4 worm cellular contexts compared by ENCODE assay signal in genomic region chrV:7237133-7237532, ce11.
TF ChIP-seq lines count a peak whose summit lies in the region.

TSS of gene hyls-1 (plus strand) at chrV:7237381.

TF ChIP-seq in whole organism, L2 larva, 48 proteins besides CTCF, POLR2A, EP300 and RAD21 (continues in another document):
- TF ChIP-seq crh-2 (tag; optimal IDR thresholded peaks at IDR 0.05; lab: Kevin White, UChicago) (peak; percentile 91), ztf-4 (tag; optimal IDR thresholded peaks at IDR 0.05; lab: Kevin White, UChicago) (peak; percentile 53), mdl-1 (tag; optimal IDR thresholded peaks at IDR 0.05; lab: Kevin White, UChicago) (no peak), mbf-1 (tag; optimal IDR thresholded peaks at IDR 0.05; lab: Kevin White, UChicago) (no peak), Y55F3AM.14 (GFP tag; optimal IDR thresholded peaks at IDR 0.05; lab: Kevin White, UChicago) (no peak), nhr-77 (tag; optimal IDR thresholded peaks at IDR 0.05; lab: Kevin White, UChicago) (no peak), aly-2 (tag; optimal IDR thresholded peaks at IDR 0.05; lab: Kevin White, UChicago) (no peak), peb-1 (tag; optimal IDR thresholded peaks at IDR 0.05; lab: Kevin White, UChicago) (no peak), lin-11 (tag; optimal IDR thresholded peaks at IDR 0.05; lab: Kevin White, UChicago) (peak; percentile 88), egl-27 (tag; optimal IDR thresholded peaks at IDR 0.05; lab: Kevin White, UChicago) (no peak), nhr-12 (tag; optimal IDR thresholded peaks at IDR 0.05; lab: Kevin White, UChicago) (no peak), unc-62 (GFP tag; optimal IDR thresholded peaks at IDR 0.05; lab: Kevin White, UChicago) (no peak), mab-5 (tag; optimal IDR thresholded peaks at IDR 0.05; lab: Kevin White, UChicago) (peak; percentile 64), unc-55 (GFP tag; optimal IDR thresholded peaks at IDR 0.05; lab: Kevin White, UChicago) (peak; percentile 95), zag-1 (tag; optimal IDR thresholded peaks at IDR 0.05; lab: Kevin White, UChicago) (peak; percentile 52), nhr-237 (tag; optimal IDR thresholded peaks at IDR 0.05; lab: Kevin White, UChicago) (peak; percentile 57), R02D3.7 (tag; optimal IDR thresholded peaks at IDR 0.05; lab: Kevin White, UChicago) (peak; percentile 1), nhr-23 (tag; optimal IDR thresholded peaks at IDR 0.05; lab: Kevin White, UChicago) (no peak), nhr-6 (tag; optimal IDR thresholded peaks at IDR 0.05; lab: Kevin White, UChicago) (no peak), lsy-2 (tag; optimal IDR thresholded peaks at IDR 0.05; lab: Kevin White, UChicago) (peak; percentile 71 to 88), nhr-21 (tag; optimal IDR thresholded peaks at IDR 0.05; lab: Kevin White, UChicago) (peak; percentile 70), nhr-129 (tag; optimal IDR thresholded peaks at IDR 0.05; lab: Kevin White, UChicago) (peak; percentile 80), elt-1 (tag; optimal IDR thresholded peaks at IDR 0.05; lab: Kevin White, UChicago) (no peak), nhr-25 (tag; optimal IDR thresholded peaks at IDR 0.05; lab: Kevin White, UChicago) (peak; percentile 85)

TF ChIP-seq in whole organism, L4 larva, 104 proteins besides CTCF, POLR2A, EP300 and RAD21 (continues in another document):
- peak; percentile 97 for TF ChIP-seq lin-38 (GFP tag; IDR thresholded peaks at IDR 0.05; lab: Robert Waterston, UW)
- peak; percentile 76 for TF ChIP-seq T26A8.4 (GFP tag; IDR thresholded peaks at IDR 0.05; lab: Robert Waterston, UW)
- TF ChIP-seq lin-15B (tag; optimal IDR thresholded peaks at IDR 0.05; lab: Kevin White, UChicago), result peak; percentile 54
- peak; percentile 93 for TF ChIP-seq dpl-1 (GFP tag; optimal IDR thresholded peaks at IDR 0.05; lab: Kevin White, UChicago)
- no peak for TF ChIP-seq zip-2 (tag; optimal IDR thresholded peaks at IDR 0.05; lab: Kevin White, UChicago)
- peak; percentile 44 for TF ChIP-seq F49E8.2 (tag; optimal IDR thresholded peaks at IDR 0.05; lab: Kevin White, UChicago; ENCODE audit: borderline replicate concordance)
- TF ChIP-seq ama-1 (optimal IDR thresholded peaks at IDR 0.05; lab: Kevin White, UChicago), result peak; percentile 27
- TF ChIP-seq egl-27 (tag; optimal IDR thresholded peaks at IDR 0.05; lab: Kevin White, UChicago), result peak; percentile 32
- peak in 1 of 2 experiments; percentile 89 for TF ChIP-seq daf-16 (GFP tag; optimal IDR thresholded peaks at IDR 0.05; lab: Kevin White, UChicago)
- peak; percentile 90 for TF ChIP-seq daf-16 (tag; optimal IDR thresholded peaks at IDR 0.05; lab: Kevin White, UChicago)
- TF ChIP-seq spr-1 (tag; optimal IDR thresholded peaks at IDR 0.05; lab: Kevin White, UChicago), result peak; percentile 58
- peak; percentile 67; the same call in 1 of the 2 replicates for TF ChIP-seq lin-29 (GFP tag; IDR thresholded peaks at IDR 0.05; lab: Robert Waterston, UW)
- TF ChIP-seq zip-11 (GFP tag; IDR thresholded peaks at IDR 0.05; lab: Robert Waterston, UW), result no peak
- peak in 1 of 2 experiments; percentile 92 for TF ChIP-seq unc-62 (GFP tag; optimal IDR thresholded peaks at IDR 0.05 in 1 of 2; lab: Kevin White, UChicago)
- TF ChIP-seq unc-62 (tag; optimal IDR thresholded peaks at IDR 0.05; lab: Kevin White, UChicago), result no peak
- peak; percentile 84 for TF ChIP-seq nhr-6 (tag; optimal IDR thresholded peaks at IDR 0.05; lab: Kevin White, UChicago)
- no peak for TF ChIP-seq vab-7 (GFP tag; IDR thresholded peaks at IDR 0.05; lab: Robert Waterston, UW)
- TF ChIP-seq nhr-25 (tag; optimal IDR thresholded peaks at IDR 0.05; lab: Kevin White, UChicago; ENCODE audit: borderline replicate concordance, insufficient read depth), result peak; percentile 69
- TF ChIP-seq zfp-2 (tag; optimal IDR thresholded peaks at IDR 0.05; lab: Kevin White, UChicago), result peak; percentile 27
- TF ChIP-seq nhr-10 (tag; optimal IDR thresholded peaks at IDR 0.05; lab: Kevin White, UChicago), result no peak
- TF ChIP-seq fos-1 (tag; optimal IDR thresholded peaks at IDR 0.05; lab: Kevin White, UChicago), result no peak
- TF ChIP-seq ceh-44 (GFP tag; IDR thresholded peaks at IDR 0.05; lab: Robert Waterston, UW), result no peak
- no peak for TF ChIP-seq set-16 (GFP tag; IDR thresholded peaks at IDR 0.05; lab: Robert Waterston, UW)

TF ChIP-seq in whole organism, late embryonic, 69 proteins besides CTCF, POLR2A, EP300 and RAD21:
- TF ChIP-seq eyg-1 (tag; optimal IDR thresholded peaks at IDR 0.05; lab: Kevin White, UChicago), result no peak
- peak; percentile 7 for TF ChIP-seq ztf-16 (tag; optimal IDR thresholded peaks at IDR 0.05; lab: Kevin White, UChicago)
- TF ChIP-seq fkh-10 (GFP tag; optimal IDR thresholded peaks at IDR 0.05; lab: Kevin White, UChicago), result no peak
- TF ChIP-seq unc-86 (tag; optimal IDR thresholded peaks at IDR 0.05; lab: Kevin White, UChicago), result no peak
- peak; percentile 59 for TF ChIP-seq unc-42 (tag; optimal IDR thresholded peaks at IDR 0.05; lab: Kevin White, UChicago)
- TF ChIP-seq elt-4 (tag; optimal IDR thresholded peaks at IDR 0.05; lab: Kevin White, UChicago), result no peak
- TF ChIP-seq pqm-1 (tag; optimal IDR thresholded peaks at IDR 0.05; lab: Kevin White, UChicago), result no peak
- no peak for TF ChIP-seq che-1 (tag; optimal IDR thresholded peaks at IDR 0.05; lab: Kevin White, UChicago)
- no peak for TF ChIP-seq ahr-1 (tag; optimal IDR thresholded peaks at IDR 0.05; lab: Kevin White, UChicago)
- TF ChIP-seq npax-4 (tag; optimal IDR thresholded peaks at IDR 0.05; lab: Kevin White, UChicago), result no peak
- no peak for TF ChIP-seq hlh-13 (GFP tag; optimal IDR thresholded peaks at IDR 0.05; lab: Kevin White, UChicago)
- TF ChIP-seq odd-2 (tag; optimal IDR thresholded peaks at IDR 0.05; lab: Kevin White, UChicago), result no peak
- peak; percentile 58 for TF ChIP-seq ceh-18 (tag; optimal IDR thresholded peaks at IDR 0.05; lab: Kevin White, UChicago)
- peak; percentile 57 for TF ChIP-seq ceh-31 (tag; optimal IDR thresholded peaks at IDR 0.05; lab: Kevin White, UChicago)
- TF ChIP-seq ceh-14 (tag; optimal IDR thresholded peaks at IDR 0.05; lab: Kevin White, UChicago), result peak; percentile 25
- TF ChIP-seq ref-2 (tag; optimal IDR thresholded peaks at IDR 0.05; lab: Kevin White, UChicago), result no peak
- peak; percentile 74 for TF ChIP-seq pax-1 (tag; optimal IDR thresholded peaks at IDR 0.05; lab: Kevin White, UChicago)
- no peak for TF ChIP-seq ceh-34 (tag; optimal IDR thresholded peaks at IDR 0.05; lab: Kevin White, UChicago)
- peak; percentile 82 for TF ChIP-seq nfya-1 (tag; optimal IDR thresholded peaks at IDR 0.05; lab: Kevin White, UChicago)
- peak; percentile 36 for TF ChIP-seq elt-2 (tag; optimal IDR thresholded peaks at IDR 0.05; lab: Kevin White, UChicago)

TF ChIP-seq in whole organism, mixed stage, embryonic, 35 proteins besides CTCF, POLR2A, EP300 and RAD21:
- TF ChIP-seq ces-1 (GFP tag; optimal IDR thresholded peaks at IDR 0.05; lab: Kevin White, UChicago) (peak; percentile 73), nhr-237 (tag; optimal IDR thresholded peaks at IDR 0.05; lab: Kevin White, UChicago) (peak; percentile 82), unc-120 (tag; optimal IDR thresholded peaks at IDR 0.05; lab: Kevin White, UChicago; ENCODE audit: poor library complexity, severe bottlenecking) (peak; percentile 93), nhr-28 (tag; optimal IDR thresholded peaks at IDR 0.05; lab: Kevin White, UChicago) (no peak), mab-5 (tag; optimal IDR thresholded peaks at IDR 0.05; lab: Kevin White, UChicago) (peak; percentile 10), pha-4 (tag; optimal IDR thresholded peaks at IDR 0.05; lab: Kevin White, UChicago) (peak; percentile 42), nhr-2 (tag; optimal IDR thresholded peaks at IDR 0.05; lab: Kevin White, UChicago) (peak; percentile 9), mep-1 (tag; optimal IDR thresholded peaks at IDR 0.05; lab: Kevin White, UChicago) (peak; percentile 64), hlh-1 (tag; optimal IDR thresholded peaks at IDR 0.05; lab: Kevin White, UChicago) (peak; percentile 21), lin-13 (tag; optimal IDR thresholded peaks at IDR 0.05; lab: Kevin White, UChicago) (peak; percentile 33), sptf-1 (tag; optimal IDR thresholded peaks at IDR 0.05; lab: Kevin White, UChicago) (no peak), ceh-39 (tag; optimal IDR thresholded peaks at IDR 0.05; lab: Kevin White, UChicago) (peak; percentile 62), blmp-1 (tag; optimal IDR thresholded peaks at IDR 0.05; lab: Kevin White, UChicago) (no peak), lsy-2 (tag; optimal IDR thresholded peaks at IDR 0.05; lab: Kevin White, UChicago) (peak; percentile 76), flh-1 (GFP tag; optimal IDR thresholded peaks at IDR 0.05; lab: Kevin White, UChicago) (no peak)
